Worm (Caenorhabditis elegans): ENCODE measurements around the gene htp-2.

DNA sequence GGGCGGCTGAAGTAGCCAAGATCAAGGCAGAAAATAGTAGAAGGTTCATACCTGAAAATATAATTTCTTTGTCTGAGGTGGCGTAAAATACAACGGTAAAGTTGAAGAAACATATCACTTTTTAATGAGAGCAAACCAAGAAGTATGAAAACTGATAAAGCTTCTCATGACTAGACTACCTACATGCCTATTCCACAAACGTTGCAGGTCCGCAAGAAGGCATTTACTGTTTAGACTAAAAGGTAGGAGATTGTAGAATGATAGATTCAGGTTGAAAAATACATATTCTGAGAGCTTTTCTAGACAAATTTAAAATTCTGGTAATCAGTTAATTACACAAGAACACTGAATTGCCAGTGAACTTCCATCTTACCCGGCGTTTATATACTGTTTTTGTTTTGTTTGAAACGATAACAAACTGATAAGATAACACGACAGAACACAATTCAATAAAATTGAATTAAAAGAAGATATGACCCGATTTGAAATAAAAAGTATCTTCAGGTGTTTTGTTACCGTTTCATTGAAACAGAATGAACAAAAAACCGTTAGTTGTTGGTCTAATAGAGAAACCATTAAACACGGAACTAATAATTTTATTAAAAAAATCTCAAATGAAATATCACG is 6.9 kb downstream of the htp-2 start, which contains the start of gene acp-6:
- no peak for TF ChIP-seq W03F9.2 (tag; optimal IDR thresholded peaks at IDR 0.05)
- no peak for TF ChIP-seq him-1 (tag; optimal IDR thresholded peaks at IDR 0.05)
